Worm (Caenorhabditis elegans) whole organism, L4 larva: ENCODE results near the gene ZC13.1.

Experiments used
- D1046.2 ChIP-seq: fragments of 200-800 bp; sonication (Bioruptor generic); IDR thresholded peaks from 2 replicates; pipeline ENCODE4 v1.3.6; 2022; ENCODE audit warnings: missing genetic modification characterization, missing compliant biosample characterization
- F26F4.8 ChIP-seq: fragments of 200-800 bp; sonication (Bioruptor generic); conservative IDR thresholded peaks from 2 replicates; pipeline ENCODE4 v1.3.6; 2022; ENCODE audit warnings: missing genetic modification characterization, missing compliant biosample characterization
- F37D6.2 ChIP-seq: sonication (generic microtip); optimal IDR thresholded peaks from 2 replicates; lab custom pipeline; 2016; ENCODE audit warnings: mild to moderate bottlenecking, missing genetic modification characterization, missing compliant biosample characterization
- T20F7.1 ChIP-seq: fragments of 200-800 bp; sonication (Bioruptor generic); optimal IDR thresholded peaks from 2 replicates; lab custom pipeline; 2018; ENCODE audit warnings: mild to moderate bottlenecking, missing genetic modification characterization, missing compliant biosample characterization
- T26A8.4 ChIP-seq: fragments of 200-800 bp; sonication (Bioruptor generic); IDR thresholded peaks from 2 replicates; pipeline ENCODE4 v1.3.6; 2022; ENCODE audit warnings: missing genetic modification characterization, missing compliant biosample characterization
- Y105C5A.15 ChIP-seq: fragments of 200-800 bp; sonication (Bioruptor generic); IDR thresholded peaks from 2 replicates; pipeline ENCODE4 v1.3.6; 2022; ENCODE audit warnings: missing genetic modification characterization, missing compliant biosample characterization
- Y48G9A.11 ChIP-seq: fragments of 200-800 bp; sonication (Bioruptor generic); IDR thresholded peaks from 2 replicates; pipeline ENCODE4 v1.3.6; 2022; ENCODE audit warnings: missing genetic modification reagents, missing genetic modification characterization, missing compliant biosample characterization
- Y5F2A.4 ChIP-seq: fragments of 200-800 bp; sonication (Bioruptor generic); optimal IDR thresholded peaks from 2 replicates; lab custom pipeline; 2018; ENCODE audit warnings: mild to moderate bottlenecking, missing genetic modification characterization, missing compliant biosample characterization
- ZK546.5 ChIP-seq, 2 experiments: sonication (generic microtip); optimal IDR thresholded peaks; 2 replicates each; lab custom pipeline; 2017; ENCODE audit warnings: missing biosample characterization in 2 of 2, missing genetic modification characterization in 2 of 2
- aha-1 ChIP-seq: fragments of 150-350 bp; peaks from one replicate; lab custom pipeline; 2014; ENCODE audit warnings: missing biosample characterization, missing genetic modification characterization
- aly-2 ChIP-seq: sonication (generic microtip); optimal IDR thresholded peaks from 2 replicates; lab custom pipeline; 2018; ENCODE audit warnings: missing biosample characterization, missing genetic modification characterization
- ama-1 ChIP-seq: fragments of 150-350 bp; optimal IDR thresholded peaks from 2 replicates; lab custom pipeline; 2014; ENCODE audit warnings: inconsistent platforms, mixed read lengths
- attf-4 ChIP-seq: sonication (generic microtip); optimal IDR thresholded peaks from 3 replicates; lab custom pipeline; 2017; ENCODE audit warnings: missing biosample characterization, missing genetic modification characterization
- ceh-20 ChIP-seq: fragments of 200-800 bp; sonication (Bioruptor generic); IDR thresholded peaks from 2 replicates; pipeline ENCODE4 v1.3.6; 2022; ENCODE audit warnings: missing genetic modification reagents, missing genetic modification characterization, missing compliant biosample characterization
- ceh-32 ChIP-seq: sonication (generic microtip); optimal IDR thresholded peaks from 2 replicates; lab custom pipeline; 2016; ENCODE audit warnings: mild to moderate bottlenecking, missing genetic modification characterization, missing compliant biosample characterization; ENCODE audit not compliant: poor library complexity
- daf-12 ChIP-seq: fragments of 150-350 bp; optimal IDR thresholded peaks from 2 replicates; lab custom pipeline; 2014; ENCODE audit warnings: missing biosample characterization, missing genetic modification reagents, missing genetic modification characterization
- daf-19 ChIP-seq: fragments of 200-800 bp; sonication (Bioruptor generic); conservative IDR thresholded peaks from 2 replicates; pipeline ENCODE4 v1.3.6; 2022; ENCODE audit warnings: missing genetic modification characterization, missing compliant biosample characterization
- dmd-8 ChIP-seq: fragments of 200-800 bp; sonication (Bioruptor generic); IDR thresholded peaks from 2 replicates; pipeline ENCODE4 v1.3.6; 2022; ENCODE audit warnings: missing genetic modification characterization, missing compliant biosample characterization
- dmd-9 ChIP-seq: fragments of 200-800 bp; sonication (Bioruptor generic); IDR thresholded peaks from 2 replicates; pipeline ENCODE4 v1.3.6; 2022; ENCODE audit warnings: missing genetic modification reagents, missing genetic modification characterization, missing compliant biosample characterization
- egl-27 ChIP-seq: sonication (generic microtip); optimal IDR thresholded peaks from 3 replicates; lab custom pipeline; 2017; ENCODE audit warnings: missing biosample characterization, missing genetic modification reagents, missing genetic modification characterization
- egl-43 ChIP-seq: fragments of 200-800 bp; sonication (Bioruptor generic); IDR thresholded peaks from 2 replicates; pipeline ENCODE4 v1.3.6; 2022; ENCODE audit warnings: missing genetic modification reagents, missing genetic modification characterization, missing compliant biosample characterization
- fkh-10 ChIP-seq: fragments of 150-350 bp; optimal IDR thresholded peaks from 2 replicates; lab custom pipeline; 2014; ENCODE audit warnings: missing biosample characterization, missing genetic modification reagents, missing genetic modification characterization
- hlh-11 ChIP-seq: fragments of 200-800 bp; sonication (Bioruptor generic); optimal IDR thresholded peaks from 2 replicates; lab custom pipeline; 2018; ENCODE audit warnings: mild to moderate bottlenecking, missing genetic modification characterization, missing compliant biosample characterization
- hlh-30 ChIP-seq: sonication (generic microtip); optimal IDR thresholded peaks from 2 replicates; lab custom pipeline; 2017; ENCODE audit warnings: antibody characterized with exemption, mild to moderate bottlenecking, missing genetic modification characterization, missing compliant biosample characterization; ENCODE audit not compliant: insufficient read depth
- hmg-1.1 ChIP-seq: fragments of 200-800 bp; sonication (Bioruptor generic); IDR thresholded peaks from 2 replicates; pipeline ENCODE4 v1.3.6; 2022; ENCODE audit warnings: missing genetic modification reagents, missing genetic modification characterization, missing compliant biosample characterization
- jun-1 ChIP-seq: fragments of 150-350 bp; optimal IDR thresholded peaks from 2 replicates; lab custom pipeline; 2014; ENCODE audit warnings: missing biosample characterization, missing genetic modification reagents, missing genetic modification characterization
- lin-1 ChIP-seq: fragments of 200-800 bp; sonication (Bioruptor generic); IDR thresholded peaks from 2 replicates; pipeline ENCODE4 v1.3.6; 2022; ENCODE audit warnings: missing genetic modification reagents, missing genetic modification characterization, missing compliant biosample characterization
- lin-13 ChIP-seq: fragments of 150-350 bp; optimal IDR thresholded peaks from 2 replicates; lab custom pipeline; 2014; ENCODE audit warnings: missing biosample characterization, missing genetic modification reagents, missing genetic modification characterization
- madf-9 ChIP-seq: fragments of 200-800 bp; sonication (Bioruptor generic); conservative IDR thresholded peaks from 2 replicates; pipeline ENCODE4 v1.3.6; 2022; ENCODE audit warnings: missing genetic modification reagents, missing genetic modification characterization, missing compliant biosample characterization
- mdl-1 ChIP-seq, 2 experiments: fragments of 150-350 bp in 1 of 2; sonication (generic microtip) in 1 of 2; optimal IDR thresholded peaks; 2 replicates each; lab custom pipeline; 2014 to 2017; ENCODE audit warnings: missing biosample characterization in 2 of 2, missing genetic modification characterization in 2 of 2
- mdt-29 ChIP-seq: fragments of 200-800 bp; sonication (Bioruptor generic); IDR thresholded peaks from 2 replicates; pipeline ENCODE4 v1.3.6; 2022; ENCODE audit warnings: missing genetic modification reagents, missing genetic modification characterization, missing compliant biosample characterization
- mxl-3 ChIP-seq: fragments of 200-800 bp; sonication (Bioruptor generic); optimal IDR thresholded peaks from 2 replicates; lab custom pipeline; 2018; ENCODE audit warnings: mild to moderate bottlenecking, missing genetic modification characterization, missing compliant biosample characterization
- nhr-10 ChIP-seq: fragments of 150-350 bp; optimal IDR thresholded peaks from 2 replicates; lab custom pipeline; 2014; ENCODE audit warnings: missing biosample characterization, missing genetic modification characterization
- nhr-102 ChIP-seq: sonication (generic microtip); optimal IDR thresholded peaks from 2 replicates; lab custom pipeline; 2016; ENCODE audit warnings: mild to moderate bottlenecking, missing genetic modification characterization, moderate library complexity, missing compliant biosample characterization
- nhr-25 ChIP-seq: sonication (generic microtip); optimal IDR thresholded peaks from 2 replicates; lab custom pipeline; 2017; ENCODE audit warnings: missing genetic modification characterization, mild to moderate bottlenecking, missing compliant biosample characterization, antibody characterized with exemption, moderate library complexity, borderline replicate concordance; ENCODE audit not compliant: insufficient read depth
- nhr-41 ChIP-seq: fragments of 200-800 bp; sonication (Bioruptor generic); IDR thresholded peaks from 2 replicates; pipeline ENCODE4 v1.3.6; 2022; ENCODE audit warnings: missing genetic modification reagents, missing genetic modification characterization, missing compliant biosample characterization
- nhr-6 ChIP-seq: fragments of 150-350 bp; optimal IDR thresholded peaks from 2 replicates; lab custom pipeline; 2014; ENCODE audit warnings: missing biosample characterization, missing genetic modification characterization
- nhr-77 ChIP-seq: fragments of 150-350 bp; optimal IDR thresholded peaks from 2 replicates; lab custom pipeline; 2014; ENCODE audit warnings: missing biosample characterization, missing genetic modification characterization
- pha-4 ChIP-seq, 2 experiments: fragments of 150-350 bp in 1 of 2; fragments of 200-800 bp in 1 of 2; sonication (Bioruptor generic) in 1 of 2; IDR thresholded peaks in 1 of 2; optimal IDR thresholded peaks in 1 of 2; 2 replicates each; pipeline versions ENCODE4 v1.3.6 to Lab custom; 2014 to 2022; ENCODE audit warnings: missing genetic modification characterization in 2 of 2, missing genetic modification reagents in 2 of 2, missing biosample characterization in 1 of 2, missing compliant biosample characterization in 1 of 2
- pqm-1 ChIP-seq: sonication (generic microtip); optimal IDR thresholded peaks from 2 replicates; lab custom pipeline; 2017; ENCODE audit warnings: missing biosample characterization, missing genetic modification characterization
- rbr-2 ChIP-seq: sonication (generic microtip); optimal IDR thresholded peaks from 2 replicates; lab custom pipeline; 2016; ENCODE audit warnings: missing genotype, missing genetic modification characterization, missing compliant biosample characterization
- snpc-1.2 ChIP-seq: fragments of 200-800 bp; sonication (Bioruptor generic); IDR thresholded peaks from 2 replicates; pipeline ENCODE4 v1.3.6; 2022; ENCODE audit warnings: missing genetic modification reagents, missing genetic modification characterization, missing compliant biosample characterization
- spr-3 ChIP-seq: fragments of 200-800 bp; sonication (Bioruptor generic); optimal IDR thresholded peaks from 2 replicates; lab custom pipeline; 2018; ENCODE audit warnings: mild to moderate bottlenecking, missing genetic modification characterization, missing compliant biosample characterization
- tag-97 ChIP-seq: fragments of 200-800 bp; sonication (Bioruptor generic); IDR thresholded peaks from 2 replicates; pipeline ENCODE4 v1.3.6; 2022; ENCODE audit warnings: missing genetic modification characterization, missing compliant biosample characterization
- unc-39 ChIP-seq: sonication (generic microtip); optimal IDR thresholded peaks from 2 replicates; lab custom pipeline; 2017; ENCODE audit warnings: missing biosample characterization, missing genetic modification characterization
- unc-62 ChIP-seq, 3 experiments: fragments of 150-350 bp in 1 of 3; sonication (generic microtip); optimal IDR thresholded peaks in 2 of 3; peaks in 1 of 3; 1 replicate in 1 of 3; 2 replicates in 2 of 3; lab custom pipeline; 2014 to 2017; ENCODE audit warnings: missing biosample characterization in 3 of 3, missing genetic modification characterization in 3 of 3, missing genetic modification reagents in 3 of 3, missing genotype in 1 of 3
- vab-7 ChIP-seq: fragments of 200-800 bp; sonication (Bioruptor generic); IDR thresholded peaks from 2 replicates; pipeline ENCODE4 v1.3.6; 2022; ENCODE audit warnings: missing genetic modification reagents, missing genetic modification characterization, missing compliant biosample characterization
- zag-1 ChIP-seq: fragments of 150-350 bp; optimal IDR thresholded peaks from 2 replicates; lab custom pipeline; 2014; ENCODE audit warnings: missing biosample characterization, missing genetic modification characterization
- zfp-2 ChIP-seq: sonication (generic microtip); optimal IDR thresholded peaks from 2 replicates; lab custom pipeline; 2016; ENCODE audit warnings: mild to moderate bottlenecking, missing genetic modification characterization, missing compliant biosample characterization
- zip-11 ChIP-seq: fragments of 200-800 bp; sonication (Bioruptor generic); IDR thresholded peaks from 2 replicates; pipeline ENCODE4 v1.3.6; 2022; ENCODE audit warnings: missing genetic modification characterization, missing compliant biosample characterization
- ztf-11 ChIP-seq: fragments of 150-350 bp; optimal IDR thresholded peaks from 2 replicates; lab custom pipeline; 2014; ENCODE audit warnings: missing biosample characterization, missing genetic modification characterization

The ZC13.1 gene

DNA sequence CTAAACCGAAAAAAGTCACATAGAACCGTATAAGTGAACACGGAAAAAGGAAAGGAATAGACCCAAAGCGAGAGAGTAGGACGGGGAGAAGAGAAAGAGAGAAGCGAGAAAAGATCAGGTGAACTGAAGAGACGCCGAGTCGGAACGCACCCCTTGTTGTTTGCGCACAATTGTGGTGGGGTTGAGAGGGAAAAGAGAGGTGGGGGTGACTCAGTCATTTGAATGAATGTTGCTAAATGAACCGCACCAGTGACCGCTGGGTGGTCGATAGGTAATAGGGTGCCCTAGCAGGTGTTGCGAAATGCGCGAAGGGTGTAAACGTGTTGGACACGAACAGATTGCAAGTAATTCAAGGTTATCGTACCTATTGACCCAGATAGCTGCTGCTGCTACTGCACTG, 6.0 kb upstream of the ZC13.1 start, which contains the start of gene lgl-1 (continued):
- no peak for TF ChIP-seq Y5F2A.4 (GFP tag; lab: Kevin White, UChicago)
- no peak for TF ChIP-seq daf-12 (tag; lab: Kevin White, UChicago)
- no peak for TF ChIP-seq attf-4 (tag; lab: Kevin White, UChicago)
- no peak for TF ChIP-seq unc-39 (tag; lab: Kevin White, UChicago)
- TF ChIP-seq ztf-11 (tag; lab: Kevin White, UChicago): no peak
- no peak for TF ChIP-seq dmd-8 (GFP tag; lab: Robert Waterston, UW)
- TF ChIP-seq lin-1 (GFP tag; lab: Robert Waterston, UW): no peak
- no peak for TF ChIP-seq snpc-1.2 (GFP tag; lab: Robert Waterston, UW)
- TF ChIP-seq madf-9 (GFP tag; lab: Robert Waterston, UW): no peak
- TF ChIP-seq T26A8.4: 0 out of 2 replicates have a peak, but pooled peaks have one; percentile 31
- no peak for TF ChIP-seq ceh-20 (GFP tag; lab: Robert Waterston, UW)
- no peak for TF ChIP-seq pqm-1 (tag; lab: Kevin White, UChicago)
- TF ChIP-seq nhr-77 (tag; lab: Kevin White, UChicago): no peak
- no peak for TF ChIP-seq egl-27 (tag; lab: Kevin White, UChicago)
- TF ChIP-seq nhr-10: no peak
- TF ChIP-seq jun-1 (tag; lab: Kevin White, UChicago): no peak
- TF ChIP-seq nhr-102 (tag; lab: Kevin White, UChicago): no peak
- no peak for TF ChIP-seq F26F4.8 (GFP tag; lab: Robert Waterston, UW)
- TF ChIP-seq spr-3 (GFP tag; lab: Kevin White, UChicago): no peak
- peak; percentile 24 for TF ChIP-seq rbr-2 (tag; lab: Kevin White, UChicago)
- peak; percentile 68 for TF ChIP-seq nhr-6
- TF ChIP-seq zag-1: no peak
- TF ChIP-seq ZK546.5 (tag; optimal IDR thresholded peaks at IDR 0.05; lab: Kevin White, UChicago): no peak
- TF ChIP-seq dmd-9: no peak
- no peak for TF ChIP-seq mdt-29 (GFP tag; lab: Robert Waterston, UW)
- no peak for TF ChIP-seq zip-11 (GFP tag; lab: Robert Waterston, UW)
- no peak for TF ChIP-seq lin-13 (GFP tag; lab: Kevin White, UChicago)
- no peak for TF ChIP-seq aly-2 (tag; lab: Kevin White, UChicago)
- no peak for TF ChIP-seq nhr-25 (tag; lab: Kevin White, UChicago)
- no peak for TF ChIP-seq F37D6.2 (tag; lab: Kevin White, UChicago)
- no peak for TF ChIP-seq ceh-32 (tag; lab: Kevin White, UChicago)
- TF ChIP-seq daf-19: no peak
- peak; percentile 72 for TF ChIP-seq hmg-1.1
- TF ChIP-seq mxl-3: peak; percentile 45
- no peak for TF ChIP-seq Y105C5A.15 (GFP tag; lab: Robert Waterston, UW)
- no peak for TF ChIP-seq mdl-1 (tag; optimal IDR thresholded peaks at IDR 0.05; lab: Kevin White, UChicago)
- TF ChIP-seq vab-7 (GFP tag; lab: Robert Waterston, UW): no peak
- TF ChIP-seq D1046.2: no peak
- TF ChIP-seq pha-4 (GFP tag; IDR thresholded peaks at IDR 0.05; lab: Robert Waterston, UW): no peak
- TF ChIP-seq pha-4 (tag; optimal IDR thresholded peaks at IDR 0.05; lab: Kevin White, UChicago): peak; percentile 23
- no peak for TF ChIP-seq ama-1
- no peak for TF ChIP-seq unc-62 (GFP tag; optimal IDR thresholded peaks at IDR 0.05 in 1 of 2; lab: Kevin White, UChicago)
- no peak for TF ChIP-seq unc-62 (tag; optimal IDR thresholded peaks at IDR 0.05; lab: Kevin White, UChicago)
- TF ChIP-seq fkh-10 (GFP tag; lab: Kevin White, UChicago): no peak
- TF ChIP-seq zfp-2 (tag; lab: Kevin White, UChicago): no peak
- peak; percentile 58 for TF ChIP-seq aha-1 (tag; lab: Kevin White, UChicago)
- peak; percentile 47 for TF ChIP-seq hlh-30 (tag; lab: Kevin White, UChicago)
- TF ChIP-seq T20F7.1: no peak
- no peak for TF ChIP-seq nhr-41
- no peak for TF ChIP-seq Y48G9A.11 (GFP tag; lab: Robert Waterston, UW)
- peak; percentile 58; the same call in 1 of the 2 replicates for TF ChIP-seq egl-43 (GFP tag; lab: Robert Waterston, UW)
- peak; percentile 39 for TF ChIP-seq hlh-11 (tag; lab: Kevin White, UChicago)
- TF ChIP-seq tag-97 (GFP tag; lab: Robert Waterston, UW): no peak
